Worm (Caenorhabditis elegans) whole organism, young adult: Measurements from ENCODE around the gene srh-35.

Experiments
- B0035.1 ChIP-seq: sonication (generic microtip); optimal IDR thresholded peaks from 2 replicates; lab custom pipeline; 2016; ENCODE audit warnings: missing genetic modification characterization, mild to moderate bottlenecking, missing compliant biosample characterization, missing genotype, missing genetic modification reagents
- B0261.1 ChIP-seq: sonication (generic microtip); optimal IDR thresholded peaks from 2 replicates; lab custom pipeline; 2016; ENCODE audit warnings: mild to moderate bottlenecking, missing genetic modification characterization, moderate library complexity, missing compliant biosample characterization
- D2030.7 ChIP-seq: fragments of 200-800 bp; sonication (Bioruptor generic); IDR thresholded peaks from 2 replicates; pipeline ENCODE4 v1.3.6; 2022; ENCODE audit warnings: missing genetic modification reagents, missing genetic modification characterization, missing compliant biosample characterization
- F22D6.2 ChIP-seq: sonication (generic microtip); optimal IDR thresholded peaks from 2 replicates; lab custom pipeline; 2016; ENCODE audit warnings: mild to moderate bottlenecking, missing genetic modification characterization, missing compliant biosample characterization
- F37B4.10 ChIP-seq: fragments of 200-800 bp; sonication (Bioruptor generic); IDR thresholded peaks from 2 replicates; pipeline ENCODE4 v1.3.6; 2022; ENCODE audit warnings: missing genetic modification characterization, missing compliant biosample characterization
- F39B2.1 ChIP-seq: fragments of 200-800 bp; sonication (Bioruptor generic); IDR thresholded peaks from 2 replicates; pipeline ENCODE4 v1.3.6; 2022; ENCODE audit warnings: missing genetic modification reagents, missing genetic modification characterization, missing compliant biosample characterization
- ZK185.1 ChIP-seq: sonication (generic microtip); optimal IDR thresholded peaks from 2 replicates; lab custom pipeline; 2016; ENCODE audit warnings: mild to moderate bottlenecking, missing genetic modification characterization, missing compliant biosample characterization; ENCODE audit not compliant: poor library complexity, severe bottlenecking
- attf-3 ChIP-seq: fragments of 200-800 bp; sonication (Bioruptor generic); conservative IDR thresholded peaks from 2 replicates; pipeline ENCODE4 v1.3.6; 2022; ENCODE audit warnings: missing genetic modification reagents, missing genetic modification characterization, missing compliant biosample characterization
- ceh-100 ChIP-seq: fragments of 200-800 bp; sonication (Bioruptor generic); IDR thresholded peaks from 2 replicates; pipeline ENCODE4 v1.3.6; 2022; ENCODE audit warnings: missing genetic modification reagents, missing genetic modification characterization, missing compliant biosample characterization
- chd-7 ChIP-seq: sonication (generic microtip); optimal IDR thresholded peaks from 2 replicates; lab custom pipeline; 2016; ENCODE audit warnings: mild to moderate bottlenecking, missing genetic modification characterization, moderate library complexity, missing compliant biosample characterization
- die-1 ChIP-seq: sonication (generic microtip); optimal IDR thresholded peaks from 2 replicates; lab custom pipeline; 2016; ENCODE audit warnings: missing genotype, mild to moderate bottlenecking, missing genetic modification characterization, missing compliant biosample characterization
- egl-44 ChIP-seq: fragments of 200-800 bp; sonication (Bioruptor generic); IDR thresholded peaks from 2 replicates; pipeline ENCODE4 v1.3.6; 2022; ENCODE audit warnings: missing genetic modification reagents, missing genetic modification characterization, missing compliant biosample characterization
- egrh-3 ChIP-seq: fragments of 200-800 bp; sonication (Bioruptor generic); IDR thresholded peaks from 2 replicates; pipeline ENCODE4 v1.3.6; 2022; ENCODE audit warnings: missing genetic modification reagents, missing genetic modification characterization, missing compliant biosample characterization
- hmg-1.2 ChIP-seq: fragments of 200-800 bp; sonication (Bioruptor generic); IDR thresholded peaks from 2 replicates; pipeline ENCODE4 v1.3.6; 2022; ENCODE audit warnings: missing genetic modification reagents, missing genetic modification characterization, missing compliant biosample characterization
- let-526 ChIP-seq: fragments of 200-800 bp; sonication (Bioruptor generic); IDR thresholded peaks from 2 replicates; pipeline ENCODE4 v1.3.6; 2022; ENCODE audit warnings: missing genetic modification reagents, missing genetic modification characterization, missing compliant biosample characterization
- lin-26 ChIP-seq: fragments of 200-800 bp; sonication (Bioruptor generic); IDR thresholded peaks from 2 replicates; pipeline ENCODE4 v1.3.6; 2022; ENCODE audit warnings: missing genetic modification reagents, missing genetic modification characterization, missing compliant biosample characterization
- lin-40 ChIP-seq: sonication (generic microtip); optimal IDR thresholded peaks from 2 replicates; lab custom pipeline; 2016; ENCODE audit warnings: missing genetic modification characterization, mild to moderate bottlenecking, missing compliant biosample characterization, missing genotype, missing genetic modification reagents
- madf-6 ChIP-seq: fragments of 200-800 bp; sonication (Bioruptor generic); IDR thresholded peaks from 2 replicates; pipeline ENCODE4 v1.3.6; 2022; ENCODE audit warnings: missing genetic modification reagents, missing genetic modification characterization, missing compliant biosample characterization
- mes-4 ChIP-seq: sonication (generic microtip); optimal IDR thresholded peaks from 2 replicates; lab custom pipeline; 2016; ENCODE audit warnings: missing genotype, missing genetic modification characterization, missing compliant biosample characterization
- nfyb-1 ChIP-seq: fragments of 200-800 bp; sonication (Bioruptor generic); IDR thresholded peaks from 2 replicates; pipeline ENCODE4 v1.3.6; 2022; ENCODE audit warnings: missing genetic modification reagents, missing genetic modification characterization, missing compliant biosample characterization
- nhr-27 ChIP-seq: fragments of 200-800 bp; sonication (Bioruptor generic); optimal IDR thresholded peaks from 2 replicates; lab custom pipeline; 2018; ENCODE audit warnings: mild to moderate bottlenecking, missing genetic modification characterization, moderate library complexity, missing compliant biosample characterization
- nhr-80 ChIP-seq: sonication (generic microtip); optimal IDR thresholded peaks from 2 replicates; lab custom pipeline; 2016; ENCODE audit warnings: missing genetic modification characterization, missing compliant biosample characterization
- pbrm-1 ChIP-seq: fragments of 200-800 bp; sonication (Bioruptor generic); IDR thresholded peaks from 2 replicates; pipeline ENCODE4 v1.3.6; 2022; ENCODE audit warnings: missing genetic modification reagents, missing genetic modification characterization, missing compliant biosample characterization
- rcor-1 ChIP-seq: fragments of 200-800 bp; sonication (Bioruptor generic); IDR thresholded peaks from 2 replicates; pipeline ENCODE4 v1.3.6; 2022; ENCODE audit warnings: missing genetic modification reagents, missing genetic modification characterization, missing compliant biosample characterization
- repo-1 ChIP-seq: sonication (generic microtip); optimal IDR thresholded peaks from 2 replicates; lab custom pipeline; 2017; ENCODE audit warnings: mild to moderate bottlenecking, missing genetic modification characterization, missing compliant biosample characterization
- rpc-1 ChIP-seq, 2 experiments: fragments of 150-350 bp in 1 of 2; sonication (generic microtip) in 1 of 2; optimal IDR thresholded peaks; 2 replicates each; lab custom pipeline; 2014 to 2018; ENCODE audit warnings: missing biosample characterization in 1 of 2, missing genetic modification characterization in 1 of 2, missing genetic modification reagents in 1 of 2, missing genotype in 1 of 2
- somi-1 ChIP-seq: fragments of 200-800 bp; sonication (Bioruptor generic); optimal IDR thresholded peaks from 2 replicates; lab custom pipeline; 2018; ENCODE audit warnings: mild to moderate bottlenecking, missing genetic modification characterization, missing compliant biosample characterization
- zfh-2 ChIP-seq: fragments of 200-800 bp; sonication (Bioruptor generic); conservative IDR thresholded peaks from 2 replicates; pipeline ENCODE4 v1.3.6; 2022; ENCODE audit warnings: missing genetic modification reagents, missing genetic modification characterization, missing compliant biosample characterization
- zim-3 ChIP-seq: sonication (generic microtip); optimal IDR thresholded peaks from 2 replicates; lab custom pipeline; 2017; ENCODE audit warnings: mild to moderate bottlenecking, missing genetic modification characterization, moderate library complexity, missing compliant biosample characterization
- ztf-28 ChIP-seq: fragments of 200-800 bp; sonication (Bioruptor generic); IDR thresholded peaks from 2 replicates; pipeline ENCODE4 v1.3.6; 2022; ENCODE audit warnings: missing genetic modification reagents, missing genetic modification characterization, missing compliant biosample characterization

srh-35 gene

ce11 chrV:450757-451501, 1.9 kb upstream of the srh-35 start, which contains the start of gene nhr-123:
Gene nhr-123 (plus strand): TSS chrV:451451.
- no peak for TF ChIP-seq nhr-27 (tag; lab: Kevin White, UChicago)
- no peak for TF ChIP-seq ceh-100
- TF ChIP-seq nfyb-1: no peak
- no peak for TF ChIP-seq F37B4.10
- peak; percentile 15; the same call in 1 of the 2 replicates for TF ChIP-seq hmg-1.2 (GFP tag; lab: Robert Waterston, UW)

- TF ChIP-seq F22D6.2 (no peak), nhr-80 (tag; lab: Kevin White, UChicago) (peak; percentile 72)
- TF ChIP-seq, all 124 proteins: peak for 1
Observed at ce11 chrV:449685-450084, 655 bp upstream of the srh-35 start, which contains the start of gene M02H5.8. Gene M02H5.8 (plus strand): TSS chrV:449981.

- 0 out of 2 replicates have a peak, but pooled peaks have one; percentile 39 for TF ChIP-seq lin-26 (GFP tag; lab: Robert Waterston, UW)
- TF ChIP-seq somi-1 (GFP tag; lab: Kevin White, UChicago): no peak
- peak; percentile 72 for TF ChIP-seq zfh-2 (GFP tag; lab: Robert Waterston, UW)
- TF ChIP-seq repo-1 (tag; lab: Kevin White, UChicago): no peak
- no peak for TF ChIP-seq rpc-1 (optimal IDR thresholded peaks at IDR 0.05; lab: Kevin White, UChicago)
- no peak for TF ChIP-seq rpc-1 (tag; optimal IDR thresholded peaks at IDR 0.05; lab: Kevin White, UChicago)
- TF ChIP-seq F39B2.1 (GFP tag; lab: Robert Waterston, UW): no peak
- TF ChIP-seq, all 124 proteins: peak for 2
Observed at ce11 chrV:446988-447387, 2.0 kb downstream of the srh-35 start.

ce11 chrV:446574-446973, 2.5 kb downstream of the srh-35 start, which contains the start of gene srh-34:
Gene srh-34 (minus strand): TSS chrV:446674.
- TF ChIP-seq egl-44 (no peak), madf-6 (GFP tag; lab: Robert Waterston, UW) (no peak), let-526 (no peak), chd-7 (tag; lab: Kevin White, UChicago) (no peak), attf-3 (GFP tag; lab: Robert Waterston, UW) (no peak), die-1 (tag; lab: Kevin White, UChicago) (no peak), B0261.1 (tag; lab: Kevin White, UChicago) (no peak), D2030.7 (GFP tag; lab: Robert Waterston, UW) (no peak), pbrm-1 (no peak), zim-3 (no peak), rcor-1 (no peak)

ce11 chrV:443193-443592, 5.8 kb downstream of the srh-35 start, which contains the start of gene srh-33:
Gene srh-33 (minus strand): TSS chrV:443293.
- no peak for TF ChIP-seq ZK185.1
- no peak for TF ChIP-seq lin-40 (tag; lab: Kevin White, UChicago)
- TF ChIP-seq ztf-28 (GFP tag; lab: Robert Waterston, UW): no peak
- no peak for TF ChIP-seq egrh-3 (GFP tag; lab: Robert Waterston, UW)
- TF ChIP-seq B0035.1: no peak
- TF ChIP-seq mes-4: no peak
- TF ChIP-seq nhr-27 (tag; lab: Kevin White, UChicago): no peak
